Fruit fly (Drosophila melanogaster): ENCODE data around the gene CG18170.

The CG18170 gene

DNA sequence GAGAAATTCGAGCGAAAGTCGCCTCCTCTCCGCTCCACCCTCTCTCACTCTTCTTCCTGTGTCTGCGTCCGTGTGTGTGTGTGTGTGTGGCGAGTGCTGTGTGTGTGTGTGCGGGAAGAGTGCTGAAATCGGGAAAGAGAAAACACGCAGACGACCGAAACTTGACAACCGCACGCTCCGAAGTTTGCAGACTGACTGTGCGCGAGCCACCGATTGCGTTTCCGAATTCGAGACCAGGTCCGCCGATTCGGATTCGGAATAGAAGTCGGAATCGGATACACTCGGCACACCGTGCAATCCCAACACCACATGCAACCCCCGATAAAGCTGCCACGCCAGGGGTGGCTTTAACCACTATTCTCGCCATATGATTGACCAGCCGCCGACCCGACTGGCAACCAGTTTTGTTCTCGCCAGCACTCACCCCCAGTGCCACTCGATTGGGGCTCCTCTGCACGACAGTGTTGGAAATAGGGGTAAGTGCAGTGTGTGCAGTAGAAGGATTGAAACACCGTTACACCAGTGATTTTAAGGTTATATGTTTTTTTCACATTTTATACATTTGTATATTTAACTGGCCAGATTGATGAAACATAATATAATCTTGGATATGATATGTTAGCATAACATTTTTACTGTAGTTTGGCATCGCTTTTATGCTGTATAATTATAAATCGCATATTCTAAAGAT is 25.6 kb downstream of the CG18170 start, which contains the start of gene CG13928 (continued):
- TF ChIP-seq Hsf (GFP tag; optimal IDR thresholded peaks at IDR 0.05) (no peak), CG14667 (GFP tag; IDR thresholded peaks at IDR 0.05) (no peak), NK7.1 (GFP tag; optimal IDR thresholded peaks at IDR 0.05) (no peak), CG13775 (GFP tag; optimal IDR thresholded peaks at IDR 0.05) (no peak), CG18764 (GFP tag; optimal IDR thresholded peaks at IDR 0.05) (peak; percentile 97), CG6765 (GFP tag; optimal IDR thresholded peaks at IDR 0.05) (peak; percentile 1), bigmax (GFP tag; optimal IDR thresholded peaks at IDR 0.05) (peak; percentile 81), Dbx (GFP tag; IDR thresholded peaks at IDR 0.05) (peak; percentile 42; the same call in 1 of the 3 replicates), Optix (GFP tag; IDR thresholded peaks at IDR 0.05) (no peak), CG9876 (GFP tag; optimal IDR thresholded peaks at IDR 0.05) (no peak), ato (GFP tag; IDR thresholded peaks at IDR 0.05; ENCODE audit: partially characterized antibody) (no peak), CG2199 (GFP tag; IDR thresholded peaks at IDR 0.05) (no peak), abd-A (tag; optimal IDR thresholded peaks at IDR 0.05) (peak; percentile 14), CG11695 (GFP tag; IDR thresholded peaks at IDR 0.05) (no peak), tx (GFP tag; optimal IDR thresholded peaks at IDR 0.05) (no peak), tll (GFP tag; optimal IDR thresholded peaks at IDR 0.05) (no peak), oc (tag; optimal IDR thresholded peaks at IDR 0.05) (no peak), Rfx (GFP tag; IDR thresholded peaks at IDR 0.05) (no peak), ttk (GFP tag; IDR thresholded peaks at IDR 0.05) (0 out of 2 replicates have a peak, but pooled peaks have one; percentile 17), luna (GFP tag; optimal IDR thresholded peaks at IDR 0.05) (no peak), ERR (GFP tag; optimal IDR thresholded peaks at IDR 0.05) (no peak), ranshi (GFP tag; IDR thresholded peaks at IDR 0.05) (no peak), ash1 (GFP tag; optimal IDR thresholded peaks at IDR 0.05) (no peak), CoRest (tag; optimal IDR thresholded peaks at IDR 0.05) (no peak), ind (GFP tag; optimal IDR thresholded peaks at IDR 0.05) (no peak), Bdp1 (GFP tag; optimal IDR thresholded peaks at IDR 0.05) (no peak), fd102C (GFP tag; optimal IDR thresholded peaks at IDR 0.05) (no peak), CG17568 (GFP tag; optimal IDR thresholded peaks at IDR 0.05) (no peak), CG15479 (GFP tag; optimal IDR thresholded peaks at IDR 0.05) (no peak), CG6689 (GFP tag; IDR thresholded peaks at IDR 0.05) (no peak), knrl (GFP tag; IDR thresholded peaks at IDR 0.05; ENCODE audit: partially characterized antibody) (0 out of 3 replicates have a peak, but pooled peaks have one; percentile 11), CG30431 (GFP tag; optimal IDR thresholded peaks at IDR 0.05) (no peak), CG18262 (tag; optimal IDR thresholded peaks at IDR 0.05) (no peak), CG2875 (GFP tag; optimal IDR thresholded peaks at IDR 0.05) (no peak), scrt (GFP tag; optimal IDR thresholded peaks at IDR 0.05) (peak; percentile 42), Adf1 (GFP tag; IDR thresholded peaks at IDR 0.05) (no peak; the same call in 1 of the 2 replicates), CG11696 (GFP tag; IDR thresholded peaks at IDR 0.05) (no peak), CG14050 (GFP tag; IDR thresholded peaks at IDR 0.05) (no peak), bowl (GFP tag; IDR thresholded peaks at IDR 0.05) (no peak), ewg (GFP tag; optimal IDR thresholded peaks at IDR 0.05) (peak; percentile 89), Vsx1 (GFP tag; optimal IDR thresholded peaks at IDR 0.05) (no peak), klu (GFP tag; IDR thresholded peaks at IDR 0.05) (no peak), CG4854 (GFP tag; optimal IDR thresholded peaks at IDR 0.05) (no peak), nerfin-1 (tag; optimal IDR thresholded peaks at IDR 0.05) (peak; percentile 21), eve (GFP tag; optimal IDR thresholded peaks at IDR 0.05) (no peak), Drgx (GFP tag; IDR thresholded peaks at IDR 0.05) (no peak), Spps (tag; optimal IDR thresholded peaks at IDR 0.05) (no peak), zf30C (GFP tag; optimal IDR thresholded peaks at IDR 0.05) (no peak), Nf-YA (GFP tag; IDR thresholded peaks at IDR 0.05) (no peak), B-H1 (GFP tag; IDR thresholded peaks at IDR 0.05) (no peak)

Measured in whole organism, embryonic.